Fruit fly (Drosophila melanogaster) whole organism, wandering third instar larva: ENCODE data around the gene CG34337.

Experiments used
- Abd-B ChIP-seq: fragments of >200 bp; optimal IDR thresholded peaks from 2 replicates; lab custom pipeline; 2017; ENCODE audit warnings: missing biosample characterization, missing genetic modification characterization
- CG32264 ChIP-seq: fragments of 200-800 bp; sonication (Bioruptor generic); optimal IDR thresholded peaks from 2 replicates; lab custom pipeline; 2016; ENCODE audit warnings: missing biosample characterization, missing genetic modification characterization
- CG9705 ChIP-seq: fragments of 200-800 bp; sonication (Bioruptor generic); optimal IDR thresholded peaks from 2 replicates; lab custom pipeline; 2018; ENCODE audit warnings: missing biosample characterization, mild to moderate bottlenecking, missing genetic modification characterization
- CrebA ChIP-seq: fragments of 200-800 bp; sonication (Bioruptor generic); optimal IDR thresholded peaks from 2 replicates; lab custom pipeline; 2016; ENCODE audit warnings: missing biosample characterization, mild to moderate bottlenecking, missing genetic modification characterization, borderline replicate concordance
- Dfd ChIP-seq: fragments of >200 bp; optimal IDR thresholded peaks from 2 replicates; lab custom pipeline; 2017; ENCODE audit warnings: missing biosample characterization, missing genetic modification characterization
- GATAd ChIP-seq: sonication (Bioruptor generic); optimal IDR thresholded peaks from 2 replicates; lab custom pipeline; 2016; ENCODE audit warnings: missing biosample characterization, missing genetic modification characterization
- HLH106 ChIP-seq: fragments of 200-800 bp; optimal IDR thresholded peaks from 3 replicates; lab custom pipeline; 2019; ENCODE audit warnings: missing biosample characterization, mild to moderate bottlenecking, missing genetic modification characterization, moderate library complexity
- Hr78 ChIP-seq: fragments of >200 bp; optimal IDR thresholded peaks from 2 replicates; lab custom pipeline; 2017; ENCODE audit warnings: missing biosample characterization, missing genetic modification characterization
- Jra ChIP-seq: sonication (Bioruptor generic); optimal IDR thresholded peaks from 2 replicates; lab custom pipeline; 2016; ENCODE audit warnings: missing biosample characterization, missing genetic modification characterization
- Mio ChIP-seq: sonication (Bioruptor generic); optimal IDR thresholded peaks from 2 replicates; lab custom pipeline; 2016; ENCODE audit warnings: missing biosample characterization, missing genetic modification characterization
- Myc ChIP-seq: fragments of >200 bp; optimal IDR thresholded peaks from 2 replicates; lab custom pipeline; 2017
- N ChIP-seq: fragments of >200 bp; optimal IDR thresholded peaks from 2 replicates; lab custom pipeline; 2018; ENCODE audit warnings: missing biosample characterization, missing external identifiers, missing genetic modification characterization
- OdsH ChIP-seq: fragments of 200-800 bp; sonication (Bioruptor generic); optimal IDR thresholded peaks from 2 replicates; lab custom pipeline; 2016; ENCODE audit warnings: missing biosample characterization, mild to moderate bottlenecking, missing genetic modification characterization
- Rel ChIP-seq, 2 experiments: fragments of 200-800 bp; sonication (Bioruptor generic) in 1 of 2; optimal IDR thresholded peaks; 2 replicates in 1 of 2; 3 replicates in 1 of 2; lab custom pipeline; 2016 to 2019; ENCODE audit warnings: mild to moderate bottlenecking in 2 of 2, missing biosample characterization in 2 of 2, missing genetic modification characterization in 2 of 2, moderate library complexity in 1 of 2
- Sp1 ChIP-seq: fragments of 200-800 bp; sonication (Bioruptor generic); optimal IDR thresholded peaks from 3 replicates; lab custom pipeline; 2019; ENCODE audit warnings: missing biosample characterization, mild to moderate bottlenecking, missing genetic modification characterization, moderate library complexity
- Vsx2 ChIP-seq: fragments of 200-300, 225-300 bp; sonication (Bioruptor generic); optimal IDR thresholded peaks from 2 replicates; lab custom pipeline; 2018; ENCODE audit warnings: missing biosample characterization, missing genetic modification characterization; ENCODE audit not compliant: partially characterized antibody
- br ChIP-seq: fragments of 200-800 bp; sonication (Bioruptor generic); optimal IDR thresholded peaks from 2 replicates; lab custom pipeline; 2016; ENCODE audit warnings: missing biosample characterization, missing genetic modification characterization
- brk ChIP-seq: fragments of 200-800 bp; sonication (Bioruptor generic); optimal IDR thresholded peaks from 2 replicates; lab custom pipeline; 2016; ENCODE audit warnings: missing biosample characterization, mild to moderate bottlenecking, missing genetic modification characterization
- dl ChIP-seq, 2 experiments: fragments of 175-275, 200-275 bp in 1 of 2; fragments of 200-275 bp in 1 of 2; sonication (Bioruptor generic); optimal IDR thresholded peaks; lab custom pipeline; 2018; ENCODE audit warnings: mild to moderate bottlenecking in 2 of 2, missing biosample characterization in 2 of 2, missing genetic modification characterization in 2 of 2, moderate library complexity in 2 of 2; ENCODE audit not compliant: partially characterized antibody in 2 of 2, insufficient read depth in 1 of 2
- dmrt93B ChIP-seq: fragments of 200-800 bp; sonication (Bioruptor generic); optimal IDR thresholded peaks from 2 replicates; lab custom pipeline; 2018; ENCODE audit warnings: missing biosample characterization, mild to moderate bottlenecking, missing genetic modification characterization
- dsf ChIP-seq: sonication (Bioruptor generic); optimal IDR thresholded peaks from 2 replicates; lab custom pipeline; 2016; ENCODE audit warnings: missing biosample characterization, missing genetic modification characterization, borderline replicate concordance
- ey ChIP-seq: fragments of 200-800 bp; sonication (Bioruptor generic); optimal IDR thresholded peaks from 2 replicates; lab custom pipeline; 2016; ENCODE audit warnings: missing biosample characterization, missing genetic modification characterization
- foxo ChIP-seq, 2 experiments: fragments of 200-800 bp; sonication (Bioruptor generic); optimal IDR thresholded peaks; 2 replicates in 1 of 2; 3 replicates in 1 of 2; lab custom pipeline; 2016 to 2017; ENCODE audit warnings: missing biosample characterization in 2 of 2, missing genetic modification characterization in 2 of 2
- fru ChIP-seq: fragments of 200-800 bp; sonication (Bioruptor generic); optimal IDR thresholded peaks from 3 replicates; lab custom pipeline; 2016; ENCODE audit warnings: missing biosample characterization, mild to moderate bottlenecking, missing genetic modification characterization
- h ChIP-seq: fragments of 200-800 bp; sonication (Bioruptor generic); optimal IDR thresholded peaks from 3 replicates; lab custom pipeline; 2016; ENCODE audit warnings: missing biosample characterization, mild to moderate bottlenecking, missing genetic modification characterization
- jim ChIP-seq: fragments of 175-275, 200-325 bp; sonication (Bioruptor generic); optimal IDR thresholded peaks from 2 replicates; lab custom pipeline; 2016; ENCODE audit warnings: missing biosample characterization, mild to moderate bottlenecking, missing genetic modification characterization
- lola ChIP-seq: fragments of >200 bp; optimal IDR thresholded peaks from 2 replicates; lab custom pipeline; 2017; ENCODE audit warnings: missing biosample characterization, missing genetic modification characterization
- pan ChIP-seq: fragments of >200 bp; optimal IDR thresholded peaks from 2 replicates; lab custom pipeline; 2017
- psq ChIP-seq: fragments of 200-800 bp; sonication (Bioruptor generic); optimal IDR thresholded peaks from 3 replicates; lab custom pipeline; 2017; ENCODE audit warnings: missing biosample characterization, mild to moderate bottlenecking, missing genetic modification characterization, moderate library complexity
- rgr ChIP-seq: fragments of 200-800 bp; sonication (Bioruptor generic); optimal IDR thresholded peaks from 3 replicates; lab custom pipeline; 2016; ENCODE audit warnings: missing biosample characterization, mild to moderate bottlenecking, missing genetic modification characterization
- sage ChIP-seq: fragments of 200-800 bp; sonication (Bioruptor generic); optimal IDR thresholded peaks from 2 replicates; lab custom pipeline; 2016; ENCODE audit warnings: missing biosample characterization, mild to moderate bottlenecking, missing genetic modification characterization
- sv ChIP-seq: fragments of 200-800 bp; sonication (Bioruptor generic); optimal IDR thresholded peaks from 3 replicates; lab custom pipeline; 2016; ENCODE audit warnings: missing biosample characterization, missing genetic modification characterization
- tai ChIP-seq: sonication (Bioruptor generic); optimal IDR thresholded peaks from 2 replicates; lab custom pipeline; 2016; ENCODE audit warnings: missing biosample characterization, missing genetic modification characterization
- usp ChIP-seq: fragments of >200 bp; optimal IDR thresholded peaks from 2 replicates; lab custom pipeline; 2017; ENCODE audit warnings: missing biosample characterization, missing genetic modification characterization
- woc ChIP-seq: sonication (Bioruptor generic); optimal IDR thresholded peaks from 2 replicates; lab custom pipeline; 2016; ENCODE audit warnings: missing biosample characterization, mild to moderate bottlenecking, missing genetic modification characterization

CG34337 gene

dm6 chrX:7379569-7379968 lies 37.5 kb upstream of the CG34337 start:
- TF ChIP-seq rgr (GFP tag; lab: Kevin White, UChicago) (no peak), Hr78 (GFP tag; lab: Kevin White, UChicago) (no peak), HLH106 (tag; lab: Kevin White, UChicago) (peak; percentile 43), Rel (GFP tag; optimal IDR thresholded peaks at IDR 0.05; lab: Kevin White, UChicago) (no peak), Rel (tag; optimal IDR thresholded peaks at IDR 0.05; lab: Kevin White, UChicago) (no peak), sv (GFP tag; lab: Kevin White, UChicago) (no peak), Sp1 (GFP tag; lab: Kevin White, UChicago) (peak; percentile 41), h (peak; percentile 18), fru (GFP tag; lab: Kevin White, UChicago) (peak; percentile 38), ey (GFP tag; lab: Kevin White, UChicago) (peak; percentile 25), CrebA (no peak), usp (GFP tag; lab: Kevin White, UChicago) (no peak), dmrt93B (GFP tag; lab: Kevin White, UChicago) (peak; percentile 6), GATAd (GFP tag; lab: Kevin White, UChicago) (no peak), br (GFP tag; lab: Kevin White, UChicago) (no peak), Abd-B (GFP tag; lab: Kevin White, UChicago) (no peak), Jra (GFP tag; lab: Kevin White, UChicago) (no peak), OdsH (GFP tag; lab: Kevin White, UChicago) (peak; percentile 12), Myc (no peak), tai (no peak), foxo (GFP tag; optimal IDR thresholded peaks at IDR 0.05; lab: Kevin White, UChicago) (peak in 1 of 2 experiments; percentile 40), Mio (no peak), Vsx2 (GFP tag; lab: Kevin White, UChicago) (no peak)

dm6 chrX:7382890-7383289 lies 34.2 kb upstream of the CG34337 start, which contains the start of gene CG42781:
Gene CG42781, minus strand, starts transcription at chrX:7382990.
- TF ChIP-seq fru (GFP tag; lab: Kevin White, UChicago): no peak
- TF ChIP-seq CG32264: no peak
- TF ChIP-seq lola (GFP tag; lab: Kevin White, UChicago): no peak
- TF ChIP-seq woc (GFP tag; lab: Kevin White, UChicago): no peak
- no peak for TF ChIP-seq Dfd (GFP tag; lab: Kevin White, UChicago)
- no peak for TF ChIP-seq dl (GFP tag; optimal IDR thresholded peaks at IDR 0.05; lab: Kevin White, UChicago; ENCODE audit: insufficient read depth in 1 of 2, partially characterized antibody in 2 of 2)
- TF ChIP-seq N (GFP tag; lab: Kevin White, UChicago): no peak
- TF ChIP-seq brk (GFP tag; lab: Kevin White, UChicago): no peak
- no peak for TF ChIP-seq Hr78 (GFP tag; lab: Kevin White, UChicago)
- no peak for TF ChIP-seq h
- TF ChIP-seq HLH106 (tag; lab: Kevin White, UChicago): no peak
- TF ChIP-seq rgr (GFP tag; lab: Kevin White, UChicago): no peak
- TF ChIP-seq CG9705 (GFP tag; lab: Kevin White, UChicago): no peak
- TF ChIP-seq dmrt93B (GFP tag; lab: Kevin White, UChicago): no peak
- no peak for TF ChIP-seq dsf (GFP tag; lab: Kevin White, UChicago)
- TF ChIP-seq tai: no peak

dm6 chrX:7403074-7403473 lies 14.0 kb upstream of the CG34337 start, which contains the start of gene CG15035:
Gene CG15035, minus strand, starts transcription at chrX:7403174.
- TF ChIP-seq br (GFP tag; lab: Kevin White, UChicago) (no peak), fru (GFP tag; lab: Kevin White, UChicago) (no peak), psq (GFP tag; lab: Kevin White, UChicago) (no peak)

dm6 chrX:7405697-7406096 lies 11.4 kb upstream of the CG34337 start, which contains the start of gene CG1677:
Gene CG1677, minus strand, starts transcription at chrX:7405797.
- TF ChIP-seq h (no peak), fru (GFP tag; lab: Kevin White, UChicago) (no peak), sv (GFP tag; lab: Kevin White, UChicago) (no peak), GATAd (GFP tag; lab: Kevin White, UChicago) (no peak), sage (GFP tag; lab: Kevin White, UChicago) (no peak), dmrt93B (GFP tag; lab: Kevin White, UChicago) (no peak), pan (lab: Kevin White, UChicago) (no peak), Myc (no peak), Rel (GFP tag; optimal IDR thresholded peaks at IDR 0.05; lab: Kevin White, UChicago) (no peak), Rel (tag; optimal IDR thresholded peaks at IDR 0.05; lab: Kevin White, UChicago) (no peak), CG9705 (GFP tag; lab: Kevin White, UChicago) (no peak), psq (GFP tag; lab: Kevin White, UChicago) (no peak), HLH106 (tag; lab: Kevin White, UChicago) (no peak), brk (GFP tag; lab: Kevin White, UChicago) (no peak), Mio (no peak), OdsH (GFP tag; lab: Kevin White, UChicago) (no peak), jim (GFP tag; lab: Kevin White, UChicago) (no peak), Abd-B (GFP tag; lab: Kevin White, UChicago) (no peak)
